Fruit fly (Drosophila melanogaster): ENCODE data around the gene nst.

The nst gene

DNA sequence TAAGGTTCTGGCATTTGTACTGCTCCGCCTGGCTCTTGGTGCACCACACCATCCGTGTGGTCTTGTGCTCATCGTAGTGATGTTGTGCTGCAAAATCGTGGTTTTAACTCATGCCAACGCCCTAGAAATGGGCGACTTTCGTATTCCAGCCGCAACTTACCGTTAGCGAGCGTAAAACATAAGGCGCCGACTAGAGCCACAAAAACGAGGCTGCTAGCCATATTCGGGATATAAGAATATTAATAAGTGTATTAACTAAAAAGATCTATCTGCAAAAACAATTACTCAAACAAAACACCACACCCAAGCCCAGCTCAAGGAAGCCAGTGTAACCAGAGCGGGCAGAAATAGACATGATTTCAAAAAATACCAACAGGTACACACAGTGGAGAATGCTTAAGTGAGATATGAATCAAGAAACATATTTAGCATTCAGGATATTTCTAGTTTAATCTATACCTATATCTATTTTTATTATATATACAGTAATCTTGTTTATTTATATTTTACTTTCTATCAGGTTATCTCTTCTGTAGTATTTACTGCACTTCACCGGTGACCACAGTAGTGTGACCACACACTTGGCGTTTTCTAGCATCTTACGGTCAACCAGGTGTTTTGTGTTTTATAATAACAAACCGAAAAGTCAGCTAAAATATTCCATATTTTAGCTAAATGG lies 3.6 kb upstream of the nst start, which contains the start of the genes Tsf2 and CG34242:
Gene Tsf2, minus strand, starts transcription at position 333 of the 679 bp plus-strand sequence.
Gene CG34242, plus strand, starts transcription at position 605 of the 679 bp plus-strand sequence.
- TF ChIP-seq usp (GFP tag; optimal IDR thresholded peaks at IDR 0.05) (no peak), EcR (GFP tag; optimal IDR thresholded peaks at IDR 0.05) (no peak), pan (optimal IDR thresholded peaks at IDR 0.05) (no peak), Dll (optimal IDR thresholded peaks at IDR 0.05) (no peak), psq (optimal IDR thresholded peaks at IDR 0.05) (no peak), CG8478 (optimal IDR thresholded peaks at IDR 0.05) (no peak)

DNA sequence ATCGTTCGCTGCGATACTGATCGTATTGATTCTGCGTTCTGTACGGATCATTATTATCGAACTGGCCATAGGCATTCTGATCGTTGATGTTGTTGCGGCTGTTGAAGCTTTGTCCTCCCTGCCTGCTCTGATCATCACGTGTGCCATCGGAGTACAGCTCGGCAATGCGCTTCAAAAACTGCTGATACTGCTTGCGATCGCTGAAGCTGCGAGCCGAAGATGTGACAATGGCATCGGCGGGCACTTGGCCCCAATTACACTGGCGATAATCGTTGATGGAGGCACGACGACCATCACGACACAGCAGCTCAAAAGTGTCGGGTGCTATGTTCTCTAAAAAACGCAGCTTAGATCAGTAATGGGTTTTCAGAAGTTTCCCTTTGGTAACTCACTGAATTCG lies 2.2 kb upstream of the nst start:
- TF ChIP-seq usp (GFP tag; optimal IDR thresholded peaks at IDR 0.05) (no peak), EcR (GFP tag; optimal IDR thresholded peaks at IDR 0.05) (no peak), CG8478 (optimal IDR thresholded peaks at IDR 0.05) (no peak), psq (optimal IDR thresholded peaks at IDR 0.05) (no peak), pan (optimal IDR thresholded peaks at IDR 0.05) (no peak), Dll (optimal IDR thresholded peaks at IDR 0.05) (no peak)

DNA sequence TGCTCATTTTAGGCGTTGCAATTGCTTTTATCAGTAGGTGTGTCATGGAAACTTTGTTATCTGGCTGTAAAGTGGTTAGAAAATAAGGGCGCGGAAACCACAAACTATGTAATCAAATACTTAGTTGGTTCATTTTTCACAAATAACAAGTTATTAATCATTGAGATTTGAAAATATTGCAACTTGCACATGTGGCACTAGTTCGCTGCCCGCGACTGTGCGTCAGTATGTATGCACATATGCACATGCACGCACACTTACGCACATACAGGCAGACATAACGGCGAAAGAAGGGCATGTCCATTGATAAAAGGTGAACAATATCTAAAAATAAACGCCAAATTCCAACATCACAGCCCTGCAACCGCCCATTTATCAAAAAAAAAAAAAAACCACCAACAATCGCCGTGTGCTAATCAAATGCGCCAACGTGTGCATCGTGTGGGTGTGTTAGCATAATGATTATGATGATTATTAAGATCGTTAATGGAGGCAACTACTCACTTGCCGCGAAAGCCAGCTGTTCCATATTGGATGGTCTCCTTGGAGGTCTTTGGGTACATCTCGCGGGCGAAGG lies 452 bp downstream of the nst start:
- no peak for TF ChIP-seq EcR (GFP tag; optimal IDR thresholded peaks at IDR 0.05)
- no peak for TF ChIP-seq psq (optimal IDR thresholded peaks at IDR 0.05)
- TF ChIP-seq usp (GFP tag; optimal IDR thresholded peaks at IDR 0.05): no peak
- no peak for TF ChIP-seq Dll (optimal IDR thresholded peaks at IDR 0.05)
- no peak for TF ChIP-seq CG8478 (optimal IDR thresholded peaks at IDR 0.05)
- no peak for TF ChIP-seq pan (optimal IDR thresholded peaks at IDR 0.05)

DNA sequence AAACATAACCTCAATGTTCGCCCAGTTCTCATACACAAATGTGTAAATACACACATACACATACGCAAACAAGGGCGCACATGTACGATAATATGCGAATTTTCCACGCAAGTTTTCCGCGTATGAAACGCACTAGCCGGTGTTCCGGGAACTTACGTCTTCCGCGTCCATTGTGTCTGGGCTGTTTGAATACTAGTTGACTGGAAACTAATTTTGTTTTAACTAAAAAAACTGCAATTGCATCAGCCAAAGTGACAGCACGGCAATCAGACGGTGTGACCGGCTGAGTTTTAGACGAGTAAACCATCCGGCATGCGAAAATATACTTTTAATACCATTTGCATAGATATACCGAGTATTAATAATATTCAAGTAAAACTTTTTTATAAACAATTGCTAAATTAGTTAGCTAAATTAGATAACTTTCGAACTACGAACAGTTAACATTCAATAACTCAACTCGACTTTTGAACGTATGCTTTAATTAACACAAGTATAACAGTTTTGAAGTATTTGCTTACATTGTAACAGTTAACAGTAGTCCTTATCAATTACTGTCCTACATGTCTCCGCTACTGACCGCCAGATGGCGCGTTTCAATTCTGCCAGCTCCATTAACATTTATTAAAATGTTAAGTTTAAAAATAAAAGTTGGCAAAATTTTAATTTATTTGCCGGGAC lies 3.4 kb downstream of the nst start, which contains the start of gene eIF2beta:
Gene eIF2beta, minus strand, starts transcription at position 299 of the 681 bp plus-strand sequence.
- TF ChIP-seq usp (GFP tag; optimal IDR thresholded peaks at IDR 0.05) (no peak), CG8478 (optimal IDR thresholded peaks at IDR 0.05) (no peak), EcR (GFP tag; optimal IDR thresholded peaks at IDR 0.05) (no peak), Dll (optimal IDR thresholded peaks at IDR 0.05) (no peak), pan (optimal IDR thresholded peaks at IDR 0.05) (no peak), psq (optimal IDR thresholded peaks at IDR 0.05) (no peak)

DNA sequence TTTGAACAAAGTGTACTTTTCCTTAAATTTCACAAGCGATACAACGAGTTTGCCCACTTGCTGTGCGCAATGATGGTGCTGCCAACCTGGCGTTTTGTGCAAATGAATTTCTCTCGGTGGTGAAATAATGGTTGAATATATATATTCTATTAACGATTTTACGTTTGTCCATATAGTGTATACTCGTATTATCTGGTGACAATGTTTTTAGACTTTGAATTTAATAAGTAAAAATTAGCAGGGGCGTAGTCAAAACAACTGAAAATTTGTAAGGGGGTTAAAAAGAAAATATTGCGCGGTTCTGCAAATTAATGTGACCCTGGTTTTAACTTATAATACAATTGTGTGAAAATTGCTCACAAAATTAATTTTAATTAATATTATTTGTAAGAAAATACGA lies 6.0 kb downstream of the nst start, which contains the start of the genes ver and Gcn5:
Gene ver, plus strand, starts transcription at position 47 of the 400 bp plus-strand sequence.
Gene Gcn5, minus strand, starts transcription at position 74 of the 400 bp plus-strand sequence.
- no peak for TF ChIP-seq usp (GFP tag; optimal IDR thresholded peaks at IDR 0.05)
- no peak for TF ChIP-seq pan (optimal IDR thresholded peaks at IDR 0.05)
- no peak for TF ChIP-seq CG8478 (optimal IDR thresholded peaks at IDR 0.05)
- no peak for TF ChIP-seq psq (optimal IDR thresholded peaks at IDR 0.05)
- no peak for TF ChIP-seq EcR (GFP tag; optimal IDR thresholded peaks at IDR 0.05)
- TF ChIP-seq Dll (optimal IDR thresholded peaks at IDR 0.05): no peak

DNA sequence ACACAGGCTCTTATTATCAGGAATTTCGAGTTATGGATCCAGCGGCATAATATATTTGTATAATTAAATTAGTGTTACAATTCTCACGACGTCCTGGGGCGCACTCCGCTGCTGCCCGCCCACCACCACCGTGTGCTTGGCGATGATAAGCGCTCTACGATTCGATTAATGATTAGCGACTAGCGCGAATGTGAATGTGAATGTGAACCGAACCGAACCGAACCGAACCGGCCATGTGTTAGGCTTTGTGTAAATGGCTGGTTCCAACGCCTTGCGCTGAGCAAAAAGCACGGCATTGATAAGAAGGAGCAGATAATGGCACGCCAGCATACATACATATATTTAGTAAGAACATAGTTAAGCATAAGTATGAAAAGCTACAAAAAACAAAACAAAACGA lies 10.7 kb downstream of the nst start:
- TF ChIP-seq EcR (GFP tag; optimal IDR thresholded peaks at IDR 0.05): no peak
- no peak for TF ChIP-seq CG8478 (optimal IDR thresholded peaks at IDR 0.05)
- TF ChIP-seq pan (optimal IDR thresholded peaks at IDR 0.05): no peak
- TF ChIP-seq Dll (optimal IDR thresholded peaks at IDR 0.05): no peak

DNA sequence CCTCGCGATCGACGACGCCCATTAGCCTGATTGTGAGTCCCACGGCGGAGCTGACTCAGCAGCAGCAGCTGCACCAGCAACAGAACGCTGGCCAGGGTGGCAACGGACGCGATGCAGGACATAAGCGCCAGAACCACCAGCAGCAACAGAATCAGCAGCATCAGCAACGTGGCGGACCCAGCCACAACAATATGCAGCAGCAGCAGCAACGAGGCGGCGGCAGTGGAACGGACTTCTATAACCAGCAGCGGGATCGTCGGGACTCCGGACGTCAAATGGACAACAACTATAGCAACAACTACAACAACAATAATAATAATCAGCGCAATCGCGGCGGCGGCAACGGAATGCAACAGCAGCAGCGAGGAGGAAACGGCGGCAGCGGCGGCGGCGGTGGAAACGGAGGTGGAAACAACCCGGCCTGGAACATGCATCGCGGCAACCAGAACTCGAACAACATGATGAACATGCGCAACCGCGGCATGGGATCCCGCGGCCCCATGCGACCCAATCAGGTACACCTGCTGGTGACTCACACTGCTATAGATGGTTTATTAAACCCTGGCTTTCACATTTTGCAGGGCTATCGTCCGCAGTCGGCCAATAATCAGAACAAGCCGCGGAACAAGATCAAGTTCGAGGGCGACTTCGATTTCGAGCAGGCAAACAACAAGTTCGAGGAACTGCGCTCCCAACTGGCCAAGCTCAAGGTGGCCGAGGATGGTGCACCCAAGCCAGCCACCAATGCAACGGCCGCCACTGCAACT lies 12.3 kb downstream of the nst start:
- TF ChIP-seq usp (GFP tag; optimal IDR thresholded peaks at IDR 0.05) (no peak), Dll (optimal IDR thresholded peaks at IDR 0.05) (no peak), CG8478 (optimal IDR thresholded peaks at IDR 0.05) (no peak), pan (optimal IDR thresholded peaks at IDR 0.05) (no peak), psq (optimal IDR thresholded peaks at IDR 0.05) (no peak), EcR (GFP tag; optimal IDR thresholded peaks at IDR 0.05) (no peak)

DNA sequence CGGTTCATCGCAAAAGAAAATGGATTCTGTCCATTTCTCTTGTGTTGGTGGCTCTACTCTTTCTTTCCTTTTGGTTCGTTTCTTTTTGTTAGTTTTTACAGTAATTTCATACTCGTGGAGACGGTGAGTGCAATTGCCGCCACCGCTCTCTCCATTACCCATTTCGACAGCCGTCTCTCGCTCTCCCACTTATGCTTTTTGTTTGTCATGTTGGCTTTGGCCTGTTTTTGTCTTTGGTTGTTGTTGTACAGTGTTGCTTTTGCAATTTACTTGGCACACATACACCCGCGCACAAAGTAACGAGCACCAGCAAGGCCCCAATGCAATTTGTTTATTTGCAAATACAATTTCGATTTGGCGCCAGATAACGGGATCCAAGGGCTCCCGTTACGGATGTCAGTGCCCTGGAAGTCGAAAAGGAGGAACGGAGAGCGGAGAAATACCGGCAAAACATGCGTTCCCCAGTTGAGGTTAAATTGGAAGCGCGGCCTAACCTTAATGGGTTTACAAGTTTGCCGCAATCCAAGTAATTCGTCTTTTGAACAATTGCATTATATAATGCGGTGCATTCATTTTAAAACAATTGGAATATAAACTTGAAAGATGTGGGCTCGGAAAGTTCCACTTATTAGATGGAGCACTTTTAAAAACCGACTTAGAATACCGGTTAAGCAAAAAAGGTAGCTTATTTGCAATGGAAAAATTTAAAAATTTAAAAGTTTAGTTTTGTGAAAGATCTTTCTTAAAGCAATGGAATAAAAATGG lies 14.1 kb downstream of the nst start:
- TF ChIP-seq EcR (GFP tag; optimal IDR thresholded peaks at IDR 0.05) (no peak), pan (optimal IDR thresholded peaks at IDR 0.05) (no peak), Dll (optimal IDR thresholded peaks at IDR 0.05) (peak; percentile 43)

DNA sequence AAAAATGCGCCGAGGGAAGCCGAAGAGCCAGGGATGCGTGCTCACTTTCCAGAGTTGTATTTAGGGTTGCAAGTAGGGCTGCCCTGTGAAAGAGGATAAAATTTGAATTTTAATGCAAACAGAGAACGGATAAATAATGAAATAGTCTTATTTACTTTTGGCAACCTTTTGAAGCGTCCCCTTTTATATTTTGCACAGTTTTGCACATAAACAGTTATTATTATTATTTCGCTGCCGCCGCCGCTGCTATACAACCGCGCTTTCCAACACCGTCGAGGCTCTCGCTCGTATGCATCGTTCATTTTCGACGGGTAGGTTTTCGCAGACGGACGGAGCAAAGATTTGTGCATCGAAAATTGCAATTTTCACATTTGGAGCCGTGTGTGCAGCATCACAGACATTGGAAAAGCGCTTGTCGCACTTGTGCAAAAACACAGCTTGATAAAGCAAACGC lies 15.2 kb downstream of the nst start, which contains the start of the genes sti and tral:
Gene sti, minus strand, starts transcription at position 54 of the 454 bp plus-strand sequence.
Gene tral, plus strand, starts transcription at position 298 of the 454 bp plus-strand sequence.
- TF ChIP-seq Dll (optimal IDR thresholded peaks at IDR 0.05) (no peak), usp (GFP tag; optimal IDR thresholded peaks at IDR 0.05) (no peak), psq (optimal IDR thresholded peaks at IDR 0.05) (no peak), pan (optimal IDR thresholded peaks at IDR 0.05) (no peak)

DNA sequence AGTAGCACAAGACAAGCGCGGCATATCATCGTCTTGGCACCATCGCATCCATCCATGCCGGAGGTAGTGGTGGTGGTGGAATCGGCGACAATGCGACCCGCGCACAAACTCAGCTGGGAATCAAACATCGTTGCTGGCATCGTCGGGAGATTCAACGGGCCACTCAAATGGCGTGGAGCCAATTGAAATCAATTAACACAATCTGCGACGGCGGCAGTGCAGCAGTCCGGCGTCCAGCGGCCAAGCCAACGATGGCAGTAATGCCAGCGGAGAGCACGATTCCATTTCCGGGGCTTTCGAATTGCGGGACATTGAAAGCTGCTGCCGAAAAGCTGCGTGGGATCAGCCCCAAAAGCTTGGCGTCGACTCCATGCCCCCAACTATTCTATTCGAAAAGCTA lies 22.4 kb downstream of the nst start, which contains the start of gene CG10654:
Gene CG10654, minus strand, starts transcription at position 270 of the 400 bp plus-strand sequence.
- TF ChIP-seq usp (GFP tag; optimal IDR thresholded peaks at IDR 0.05): no peak
- TF ChIP-seq CG8478 (optimal IDR thresholded peaks at IDR 0.05): no peak
- no peak for TF ChIP-seq Dll (optimal IDR thresholded peaks at IDR 0.05)
- no peak for TF ChIP-seq pan (optimal IDR thresholded peaks at IDR 0.05)

All from whole organism.